Fruit fly (Drosophila melanogaster): Measurements from ENCODE around the gene sinah.

sinah gene

dm6 chr3L:16853533-16854386 lies 5.1 kb upstream of the sinah start, which contains the start of gene sina (continued):
- peak; percentile 17 for TF ChIP-seq Drgx (GFP tag; IDR thresholded peaks at IDR 0.05)
- peak; percentile 52 for TF ChIP-seq lilli (GFP tag; optimal IDR thresholded peaks at IDR 0.05)
- TF ChIP-seq YL-1 (GFP tag; optimal IDR thresholded peaks at IDR 0.05), result peak; percentile 78
- peak; percentile 94 for TF ChIP-seq CG2116 (GFP tag; optimal IDR thresholded peaks at IDR 0.05)
- TF ChIP-seq chn (GFP tag; optimal IDR thresholded peaks at IDR 0.05), result no peak
- TF ChIP-seq nmo (GFP tag; optimal IDR thresholded peaks at IDR 0.05), result peak; percentile 59
- TF ChIP-seq ftz-f1 (GFP tag; optimal IDR thresholded peaks at IDR 0.05), result peak; percentile 25
- TF ChIP-seq CG34422 (GFP tag; IDR thresholded peaks at IDR 0.05), result peak; percentile 54; the same call in 1 of the 3 replicates
- peak; percentile 27 for TF ChIP-seq Camta (GFP tag; optimal IDR thresholded peaks at IDR 0.05)
- TF ChIP-seq Ets65A (GFP tag), result peak; percentile 84
- peak; percentile 20; the same call in 1 of the 2 replicates for TF ChIP-seq CG3847 (GFP tag; IDR thresholded peaks at IDR 0.05)
- TF ChIP-seq Dip3 (GFP tag; optimal IDR thresholded peaks at IDR 0.05), result no peak
- TF ChIP-seq CG8924 (tag; optimal IDR thresholded peaks at IDR 0.05), result peak; percentile 65
- TF ChIP-seq kah (GFP tag; optimal IDR thresholded peaks at IDR 0.05), result peak; percentile 87
- TF ChIP-seq gro (GFP tag; optimal IDR thresholded peaks at IDR 0.05), result no peak
- peak; percentile 84 for TF ChIP-seq E2f2 (GFP tag; IDR thresholded peaks at IDR 0.05)
- TF ChIP-seq Elba2 (GFP tag; optimal IDR thresholded peaks at IDR 0.05), result peak; percentile 43
- TF ChIP-seq peb (GFP tag; IDR thresholded peaks at IDR 0.05), result no peak
- TF ChIP-seq hb (GFP tag; IDR thresholded peaks at IDR 0.05; ENCODE audit: partially characterized antibody), result peak; percentile 88
- no peak for TF ChIP-seq Optix (GFP tag; IDR thresholded peaks at IDR 0.05)
- TF ChIP-seq wek (GFP tag; optimal IDR thresholded peaks at IDR 0.05), result peak; percentile 2
- TF ChIP-seq hbn (GFP tag; IDR thresholded peaks at IDR 0.05; ENCODE audit: partially characterized antibody), result peak; percentile 71
- TF ChIP-seq CG2712 (tag; optimal IDR thresholded peaks at IDR 0.05), result peak; percentile 57
- TF ChIP-seq CG6765 (GFP tag; optimal IDR thresholded peaks at IDR 0.05), result peak; percentile 38
- TF ChIP-seq org-1 (GFP tag; optimal IDR thresholded peaks at IDR 0.05), result no peak
- TF ChIP-seq sima (GFP tag; optimal IDR thresholded peaks at IDR 0.05), result no peak
- TF ChIP-seq CG12299 (tag; optimal IDR thresholded peaks at IDR 0.05), result peak; percentile 1
- TF ChIP-seq CG18011 (GFP tag; optimal IDR thresholded peaks at IDR 0.05), result no peak
- peak; percentile 90 for TF ChIP-seq bbx (GFP tag; IDR thresholded peaks at IDR 0.05; ENCODE audit: partially characterized antibody)
- TF ChIP-seq MESR4 (GFP tag; optimal IDR thresholded peaks at IDR 0.05), result peak; percentile 83
- peak in 1 of 2 experiments; percentile 6 for TF ChIP-seq Eip74EF (GFP tag; optimal IDR thresholded peaks at IDR 0.05)
- no peak for TF ChIP-seq jumu (GFP tag; optimal IDR thresholded peaks at IDR 0.05)
- no peak for TF ChIP-seq sens-2 (GFP tag; IDR thresholded peaks at IDR 0.05)
- peak; percentile 11 for TF ChIP-seq lbe (GFP tag; optimal IDR thresholded peaks at IDR 0.05)
- TF ChIP-seq Bgb (GFP tag; IDR thresholded peaks at IDR 0.05; ENCODE audit: partially characterized antibody), result peak; percentile 88
- TF ChIP-seq MBD-R2 (GFP tag; IDR thresholded peaks at IDR 0.05), result peak; percentile 48
- TF ChIP-seq CG12942 (GFP tag; optimal IDR thresholded peaks at IDR 0.05), result no peak
- peak; percentile 91 for TF ChIP-seq Sry-δ (GFP tag; optimal IDR thresholded peaks at IDR 0.05)
- peak; percentile 39 for TF ChIP-seq D19A (tag; optimal IDR thresholded peaks at IDR 0.05)
- peak; percentile 60 for TF ChIP-seq knrl (GFP tag; IDR thresholded peaks at IDR 0.05; ENCODE audit: partially characterized antibody)
- peak; percentile 63 for TF ChIP-seq CG4617 (GFP tag; optimal IDR thresholded peaks at IDR 0.05; ENCODE audit: borderline replicate concordance)
- TF ChIP-seq CG2120 (GFP tag; optimal IDR thresholded peaks at IDR 0.05), result peak; percentile 35
- TF ChIP-seq CG12155 (GFP tag; optimal IDR thresholded peaks at IDR 0.05), result peak; percentile 7
- TF ChIP-seq CG14710 (tag; optimal IDR thresholded peaks at IDR 0.05), result peak; percentile 78
- no peak for TF ChIP-seq rib (GFP tag; IDR thresholded peaks at IDR 0.05)
- no peak for TF ChIP-seq klu (GFP tag; IDR thresholded peaks at IDR 0.05)
- TF ChIP-seq Rfx (GFP tag; IDR thresholded peaks at IDR 0.05), result peak; percentile 38
- peak; percentile 22 for TF ChIP-seq CG15601 (tag; optimal IDR thresholded peaks at IDR 0.05)
- TF ChIP-seq Opbp (GFP tag; IDR thresholded peaks at IDR 0.05; ENCODE audit: partially characterized antibody), result peak; percentile 83
